Fruit fly (Drosophila melanogaster) whole organism, embryonic: Measurements from ENCODE around the gene CG13924.
A peak's percentile ranks its signal among the peaks of the same experiment; 100 is the strongest.

Source experiments
- Antp ChIP-seq: fragments of 200-800 bp; sonication (Bioruptor generic); optimal IDR thresholded peaks from 3 replicates; lab custom pipeline; 2016; ENCODE audit warnings: missing biosample characterization, missing genetic modification characterization
- CG10565 ChIP-seq: fragments of 200-800 bp; sonication (Bioruptor generic); optimal IDR thresholded peaks from 3 replicates; lab custom pipeline; 2016; ENCODE audit warnings: missing biosample characterization, mild to moderate bottlenecking, missing genetic modification characterization
- CG11247 ChIP-seq: fragments of 200-800 bp; sonication (Bioruptor generic); IDR thresholded peaks from 2 replicates; pipeline ENCODE4 v1.3.6; 2022; ENCODE audit warnings: missing biosample characterization, missing genetic modification characterization
- CG12391 ChIP-seq: fragments of 200-800 bp; sonication (Bioruptor generic); optimal IDR thresholded peaks from 3 replicates; lab custom pipeline; 2018; ENCODE audit warnings: missing biosample characterization, mild to moderate bottlenecking, missing genetic modification characterization, moderate library complexity
- CG12744 ChIP-seq: fragments of 200-800 bp; sonication (Bioruptor generic); optimal IDR thresholded peaks from 2 replicates; lab custom pipeline; 2016; ENCODE audit warnings: missing biosample characterization, missing genetic modification characterization
- CG15601 ChIP-seq: fragments of 200-800 bp; sonication (Bioruptor generic); optimal IDR thresholded peaks from 3 replicates; lab custom pipeline; 2019; ENCODE audit warnings: missing biosample characterization, mild to moderate bottlenecking, missing genetic modification characterization, moderate library complexity
- CG17359 ChIP-seq: fragments of 200-800 bp; sonication (Bioruptor generic); optimal IDR thresholded peaks from 3 replicates; lab custom pipeline; 2018; ENCODE audit warnings: missing biosample characterization, mild to moderate bottlenecking, missing genetic modification characterization, moderate library complexity
- CG2116 ChIP-seq: fragments of 200-800 bp; sonication (Bioruptor generic); optimal IDR thresholded peaks from 3 replicates; lab custom pipeline; 2018; ENCODE audit warnings: missing biosample characterization, mild to moderate bottlenecking, missing genetic modification characterization
- CG2120 ChIP-seq: fragments of 200-800 bp; sonication (Bioruptor generic); optimal IDR thresholded peaks from 3 replicates; lab custom pipeline; 2016; ENCODE audit warnings: missing biosample characterization, missing genetic modification characterization
- CG42726 ChIP-seq: fragments of 200-800 bp; sonication (Bioruptor generic); IDR thresholded peaks from 2 replicates; pipeline ENCODE4 v1.3.6; 2022; ENCODE audit warnings: missing biosample characterization, missing genetic modification characterization; ENCODE audit not compliant: partially characterized antibody
- CG43689 ChIP-seq: fragments of 200-800 bp; sonication (Bioruptor generic); IDR thresholded peaks from 2 replicates; pipeline ENCODE4 v1.3.6; 2022; ENCODE audit warnings: missing biosample characterization, missing genetic modification characterization
- CG6175 ChIP-seq: fragments of 200-800 bp; sonication (Bioruptor generic); IDR thresholded peaks from 3 replicates; pipeline ENCODE4 v1.3.6; 2022; ENCODE audit warnings: missing biosample characterization, missing genetic modification characterization
- CG6272 ChIP-seq: fragments of 200-800 bp; sonication (Bioruptor generic); IDR thresholded peaks from 2 replicates; pipeline ENCODE4 v1.3.6; 2022; ENCODE audit warnings: missing biosample characterization, missing genetic modification characterization
- CG7556 ChIP-seq: fragments of 200-800 bp; sonication (Bioruptor generic); optimal IDR thresholded peaks from 2 replicates; lab custom pipeline; 2017; ENCODE audit warnings: missing biosample characterization, mild to moderate bottlenecking, missing genetic modification characterization
- CG7928 ChIP-seq: fragments of 200-800 bp; sonication (Bioruptor generic); optimal IDR thresholded peaks from 2 replicates; lab custom pipeline; 2017; ENCODE audit warnings: missing biosample characterization, mild to moderate bottlenecking, missing genetic modification characterization
- CG8388 ChIP-seq: fragments of 200-800 bp; sonication (Bioruptor generic); optimal IDR thresholded peaks from 2 replicates; lab custom pipeline; 2019; ENCODE audit warnings: missing biosample characterization, mild to moderate bottlenecking, missing genetic modification characterization, moderate library complexity
- CG9932 ChIP-seq: fragments of 200-800 bp; sonication (Bioruptor generic); IDR thresholded peaks from 2 replicates; pipeline ENCODE4 v1.3.6; 2022; ENCODE audit warnings: missing biosample characterization, missing genetic modification characterization
- CoRest ChIP-seq: fragments of 200-800 bp; sonication (Bioruptor generic); optimal IDR thresholded peaks from 3 replicates; lab custom pipeline; 2018; ENCODE audit warnings: missing biosample characterization, mild to moderate bottlenecking, missing genetic modification characterization, moderate library complexity
- Doc3 ChIP-seq: fragments of 200-800 bp; sonication (Bioruptor generic); IDR thresholded peaks from 3 replicates; pipeline ENCODE4 v1.3.6; 2022; ENCODE audit warnings: missing biosample characterization, missing genetic modification characterization; ENCODE audit not compliant: partially characterized antibody
- Eip74EF ChIP-seq, 2 experiments: fragments of 200-800 bp in 1 of 2; fragments of >200 bp in 1 of 2; sonication (Bioruptor generic) in 1 of 2; optimal IDR thresholded peaks; 2 replicates each; lab custom pipeline; 2017 to 2019; ENCODE audit warnings: missing biosample characterization in 2 of 2, missing genetic modification characterization in 2 of 2, mild to moderate bottlenecking in 1 of 2, moderate library complexity in 1 of 2
- Fer1 ChIP-seq: fragments of 200-800 bp; sonication (Bioruptor generic); optimal IDR thresholded peaks from 2 replicates; lab custom pipeline; 2017; ENCODE audit warnings: missing biosample characterization, mild to moderate bottlenecking, missing genetic modification characterization
- Fer3 ChIP-seq: fragments of 200-800 bp; sonication (Bioruptor generic); optimal IDR thresholded peaks from 2 replicates; lab custom pipeline; 2018; ENCODE audit warnings: missing biosample characterization, mild to moderate bottlenecking, missing genetic modification characterization, moderate library complexity
- Gsc ChIP-seq: fragments of 200-800 bp; sonication (Bioruptor generic); IDR thresholded peaks from 2 replicates; pipeline ENCODE4 v1.3.6; 2022; ENCODE audit warnings: missing biosample characterization, missing genetic modification characterization
- Gug ChIP-seq: fragments of 200-800 bp; sonication (Bioruptor generic); IDR thresholded peaks from 4 replicates; pipeline ENCODE4 v1.3.6; 2022; ENCODE audit warnings: missing biosample characterization, missing genetic modification characterization
- Lhr ChIP-seq: fragments of 200-800 bp; sonication (Bioruptor generic); optimal IDR thresholded peaks from 3 replicates; lab custom pipeline; 2017; ENCODE audit warnings: mild to moderate bottlenecking, missing biosample characterization, missing genetic modification reagents, missing genetic modification characterization
- Max ChIP-seq: fragments of 200-800 bp; sonication (Bioruptor generic); optimal IDR thresholded peaks from 2 replicates; lab custom pipeline; 2016; ENCODE audit warnings: missing biosample characterization, mild to moderate bottlenecking, missing genetic modification characterization
- Meics ChIP-seq: fragments of 200-800 bp; sonication (Bioruptor generic); optimal IDR thresholded peaks from 2 replicates; lab custom pipeline; 2017; ENCODE audit warnings: missing biosample characterization, mild to moderate bottlenecking, missing genetic modification characterization
- Mrtf ChIP-seq: fragments of 200-800 bp; sonication (Bioruptor generic); IDR thresholded peaks from 3 replicates; pipeline ENCODE4 v1.3.6; 2022; ENCODE audit warnings: missing biosample characterization, missing genetic modification characterization
- Myb ChIP-seq: fragments of 200-800 bp; sonication (Bioruptor generic); optimal IDR thresholded peaks from 2 replicates; lab custom pipeline; 2016; ENCODE audit warnings: missing biosample characterization, missing genetic modification characterization
- Nf-YB ChIP-seq: fragments of 200-800 bp; sonication (Bioruptor generic); optimal IDR thresholded peaks from 3 replicates; lab custom pipeline; 2019; ENCODE audit warnings: missing biosample characterization, mild to moderate bottlenecking, missing genetic modification characterization, moderate library complexity
- Sry-δ ChIP-seq: fragments of 200-800 bp; sonication (Bioruptor generic); optimal IDR thresholded peaks from 2 replicates; lab custom pipeline; 2016; ENCODE audit warnings: missing biosample characterization, missing genetic modification characterization
- bowl ChIP-seq: fragments of 200-800 bp; sonication (Bioruptor generic); IDR thresholded peaks from 2 replicates; pipeline ENCODE4 v1.3.6; 2022; ENCODE audit warnings: missing biosample characterization, missing genetic modification characterization
- dimm ChIP-seq: fragments of 200-800 bp; sonication (Bioruptor generic); IDR thresholded peaks from 2 replicates; pipeline ENCODE4 v1.3.6; 2022; ENCODE audit warnings: missing biosample characterization, missing genetic modification characterization
- esg ChIP-seq: fragments of 200-800 bp; sonication (Bioruptor generic); conservative IDR thresholded peaks from 2 replicates; pipeline ENCODE4 v1.3.6; 2022; ENCODE audit warnings: missing biosample characterization, missing genetic modification characterization
- her ChIP-seq: fragments of 200-800 bp; sonication (Bioruptor generic); optimal IDR thresholded peaks from 2 replicates; lab custom pipeline; 2016; ENCODE audit warnings: missing biosample characterization, missing genetic modification characterization
- kah ChIP-seq: fragments of 200-800 bp; sonication (Bioruptor generic); optimal IDR thresholded peaks from 2 replicates; lab custom pipeline; 2018; ENCODE audit warnings: missing biosample characterization, mild to moderate bottlenecking, missing genetic modification characterization
- klu ChIP-seq: fragments of 200-800 bp; sonication (Bioruptor generic); IDR thresholded peaks from 2 replicates; pipeline ENCODE4 v1.3.6; 2022; ENCODE audit warnings: missing biosample characterization, missing genetic modification characterization
- nau ChIP-seq: fragments of 200-800 bp; sonication (Bioruptor generic); optimal IDR thresholded peaks from 3 replicates; lab custom pipeline; 2017; ENCODE audit warnings: missing biosample characterization, mild to moderate bottlenecking, missing genetic modification characterization, missing genetic modification reagents
- oc ChIP-seq: fragments of 200-800 bp; sonication (Bioruptor generic); optimal IDR thresholded peaks from 2 replicates; lab custom pipeline; 2018; ENCODE audit warnings: missing biosample characterization, mild to moderate bottlenecking, missing genetic modification characterization, moderate library complexity
- pan ChIP-seq, 4 experiments: fragments of >200 bp in 3 of 4; fragments of 200-800 bp in 1 of 4; sonication (Bioruptor generic) in 1 of 4; optimal IDR thresholded peaks in 3 of 4; IDR thresholded peaks in 1 of 4; 2 replicates each; pipeline versions ENCODE4 v1.3.6 to Lab custom; 2017 to 2022; ENCODE audit warnings: missing biosample characterization in 2 of 4, missing genetic modification characterization in 2 of 4, mixed read lengths in 1 of 4
- repo ChIP-seq: fragments of 200-800 bp; sonication (Bioruptor generic); optimal IDR thresholded peaks from 2 replicates; lab custom pipeline; 2016; ENCODE audit warnings: missing biosample characterization, missing genetic modification characterization
- sc ChIP-seq, 3 experiments: fragments of >200 bp in 2 of 3; fragments of 200-800 bp in 1 of 3; sonication (Bioruptor generic) in 1 of 3; optimal IDR thresholded peaks; 2 replicates in 2 of 3; 3 replicates in 1 of 3; lab custom pipeline; 2017; ENCODE audit warnings: mild to moderate bottlenecking in 1 of 3, missing biosample characterization in 1 of 3, missing genetic modification characterization in 1 of 3, missing genetic modification reagents in 1 of 3
- sisA ChIP-seq: fragments of 200-800 bp; sonication (Bioruptor generic); IDR thresholded peaks from 2 replicates; pipeline ENCODE4 v1.3.6; 2022; ENCODE audit warnings: missing biosample characterization, missing genetic modification characterization
- sr ChIP-seq: fragments of 200-800 bp; sonication (Bioruptor generic); IDR thresholded peaks from 3 replicates; pipeline ENCODE4 v1.3.6; 2022; ENCODE audit warnings: missing biosample characterization, missing genetic modification characterization
- tin ChIP-seq: fragments of 200-800 bp; sonication (Bioruptor generic); optimal IDR thresholded peaks from 3 replicates; lab custom pipeline; 2016; ENCODE audit warnings: missing biosample characterization, missing genetic modification characterization
- tio ChIP-seq: fragments of 200-800 bp; sonication (Bioruptor generic); optimal IDR thresholded peaks from 2 replicates; lab custom pipeline; 2017; ENCODE audit warnings: missing biosample characterization, missing genetic modification characterization, inconsistent platforms
- yki ChIP-seq: fragments of >200 bp; optimal IDR thresholded peaks from 3 replicates; lab custom pipeline; 2018
- z ChIP-seq: fragments of 200-800 bp; sonication (Bioruptor generic); IDR thresholded peaks from 3 replicates; pipeline ENCODE4 v1.3.6; 2022; ENCODE audit warnings: missing biosample characterization, missing genetic modification characterization
- zfh2 ChIP-seq: fragments of 200-800 bp; sonication (Bioruptor generic); optimal IDR thresholded peaks from 2 replicates; lab custom pipeline; 2016; ENCODE audit warnings: missing biosample characterization, missing genetic modification characterization

The CG13924 gene

DNA sequence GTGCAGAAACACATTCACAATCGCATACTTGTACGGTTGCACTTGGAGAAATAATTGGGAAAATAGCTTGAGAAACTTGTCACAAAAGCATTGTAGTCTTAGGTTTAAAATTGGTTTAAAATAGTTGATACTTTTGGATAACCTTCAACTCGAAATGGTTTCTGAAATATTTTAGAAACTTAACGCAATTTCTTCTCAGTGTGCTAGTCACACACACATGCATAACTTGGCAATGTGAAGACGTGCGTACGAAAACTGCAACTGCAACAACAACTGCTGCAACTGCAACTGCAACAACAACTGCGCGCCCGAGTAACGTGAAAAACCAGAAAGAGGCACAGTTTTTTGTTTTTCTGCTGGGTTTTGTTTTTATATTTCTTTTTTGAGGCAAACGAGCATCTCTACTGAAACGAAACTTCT lies 16.3 kb downstream of the CG13924 start (continued):
- TF ChIP-seq Meics (GFP tag; lab: Kevin White, UChicago) (peak; percentile 60), CG42726 (GFP tag; lab: Robert Waterston, UW) (no peak), CG43689 (peak; percentile 60; the same call in 1 of the 2 replicates), repo (GFP tag; lab: Kevin White, UChicago) (peak; percentile 78), CG11247 (GFP tag; lab: Robert Waterston, UW) (peak; percentile 74), Sry-δ (GFP tag; lab: Kevin White, UChicago) (peak; percentile 37), CG12391 (peak; percentile 84), CG6175 (GFP tag; lab: Robert Waterston, UW) (no peak; the same call in 2 of the 3 replicates), Nf-YB (GFP tag; lab: Kevin White, UChicago) (peak; percentile 52), sc (optimal IDR thresholded peaks at IDR 0.05; lab: Kevin White, UChicago) (no peak), sc (GFP tag; optimal IDR thresholded peaks at IDR 0.05; lab: Kevin White, UChicago) (peak; percentile 78), yki (lab: Kevin White, UChicago) (no peak), CG7928 (GFP tag; lab: Kevin White, UChicago) (no peak), CG7556 (peak; percentile 66), tin (peak; percentile 86), her (GFP tag; lab: Kevin White, UChicago) (peak; percentile 55), pan (optimal IDR thresholded peaks at IDR 0.05; lab: Kevin White, UChicago) (no peak), pan (GFP tag; optimal IDR thresholded peaks at IDR 0.05 in 1 of 2, IDR thresholded peaks at IDR 0.05 in 1 of 2) (peak in 1 of 2 experiments; percentile 82), CG17359 (tag; lab: Kevin White, UChicago) (peak; percentile 93), CoRest (tag; lab: Kevin White, UChicago) (peak; percentile 79), CG2120 (GFP tag; lab: Kevin White, UChicago) (no peak), bowl (peak; percentile 68; the same call in 1 of the 2 replicates), Mrtf (GFP tag; lab: Robert Waterston, UW) (peak; percentile 63; the same call in 2 of the 3 replicates), Doc3 (GFP tag; lab: Robert Waterston, UW) (no peak), klu (GFP tag; lab: Robert Waterston, UW) (peak; percentile 46), sisA (GFP tag; lab: Robert Waterston, UW) (peak; percentile 87), Max (GFP tag; lab: Kevin White, UChicago) (peak; percentile 77), esg (peak; percentile 82), CG8388 (GFP tag; lab: Kevin White, UChicago) (peak; percentile 79), Lhr (GFP tag; lab: Kevin White, UChicago) (peak; percentile 64), z (GFP tag; lab: Robert Waterston, UW) (no peak), Antp (GFP tag; lab: Kevin White, UChicago) (peak; percentile 75), CG12744 (GFP tag; lab: Kevin White, UChicago) (peak; percentile 78), CG6272 (peak; percentile 66), Gug (GFP tag; lab: Robert Waterston, UW) (peak; percentile 51; the same call in 2 of the 4 replicates), CG2116 (peak; percentile 23), CG9932 (no peak), CG10565 (peak; percentile 53), Eip74EF (GFP tag; optimal IDR thresholded peaks at IDR 0.05; lab: Kevin White, UChicago) (peak in 1 of 2 experiments; percentile 66), Fer3 (peak; percentile 70), nau (GFP tag; lab: Kevin White, UChicago) (peak; percentile 28), Gsc (GFP tag; lab: Robert Waterston, UW) (peak; percentile 72), Fer1 (peak; percentile 63), Myb (peak; percentile 47), kah (GFP tag; lab: Kevin White, UChicago) (peak; percentile 78), dimm (GFP tag; lab: Robert Waterston, UW) (peak; percentile 80), oc (tag; lab: Kevin White, UChicago) (peak; percentile 77), sr (GFP tag; lab: Robert Waterston, UW) (peak; percentile 42; the same call in 1 of the 3 replicates), CG15601 (tag; lab: Kevin White, UChicago) (peak; percentile 70), zfh2 (GFP tag; lab: Kevin White, UChicago) (no peak), tio (GFP tag; lab: Kevin White, UChicago) (peak; percentile 77)
